Worm (Caenorhabditis elegans) whole organism, mixed stage, embryonic: ENCODE data around the gene T23F6.3.
A peak's percentile ranks its signal among the peaks of the same experiment; 100 is the strongest.
"Not testable (repeated sequence)": the region's sequence is repeated elsewhere in the genome, so short reads cannot be mapped to it uniquely, and the experiment has no call there.

Source experiments
- M03D4.4 ChIP-seq: sonication (generic microtip); optimal IDR thresholded peaks from 2 replicates; lab custom pipeline; 2017; ENCODE audit warnings: mild to moderate bottlenecking, missing genetic modification characterization, missing compliant biosample characterization
- blmp-1 ChIP-seq: fragments of 150-350 bp; optimal IDR thresholded peaks from 2 replicates; lab custom pipeline; 2014; ENCODE audit warnings: missing biosample characterization, missing genetic modification characterization
- ceh-43 ChIP-seq: fragments of 200-800 bp; sonication (Bioruptor generic); optimal IDR thresholded peaks from 2 replicates; lab custom pipeline; 2018; ENCODE audit warnings: mild to moderate bottlenecking, missing genetic modification characterization, moderate library complexity, missing compliant biosample characterization
- ceh-83 ChIP-seq: fragments of 200-800 bp; sonication (Bioruptor generic); optimal IDR thresholded peaks from 2 replicates; lab custom pipeline; 2018; ENCODE audit warnings: mild to moderate bottlenecking, missing genetic modification characterization, missing compliant biosample characterization
- cnd-1 ChIP-seq: fragments of 200-800 bp; sonication (Bioruptor generic); optimal IDR thresholded peaks from 2 replicates; lab custom pipeline; 2018; ENCODE audit warnings: mild to moderate bottlenecking, missing genetic modification characterization, missing compliant biosample characterization
- drap-1 ChIP-seq: fragments of 200-800 bp; sonication (Bioruptor generic); optimal IDR thresholded peaks from 3 replicates; lab custom pipeline; 2018; ENCODE audit warnings: mild to moderate bottlenecking, missing genetic modification characterization, missing compliant biosample characterization
- elt-1 ChIP-seq: sonication (generic microtip); optimal IDR thresholded peaks from 2 replicates; lab custom pipeline; 2017; ENCODE audit warnings: missing genetic modification characterization, mild to moderate bottlenecking, missing compliant biosample characterization, antibody characterized with exemption, moderate library complexity, borderline replicate concordance; ENCODE audit not compliant: insufficient read depth
- elt-3 ChIP-seq: fragments of 150-350 bp; optimal IDR thresholded peaks from 2 replicates; lab custom pipeline; 2014; ENCODE audit warnings: missing biosample characterization, missing genetic modification characterization
- flh-1 ChIP-seq: fragments of 200-800 bp; sonication (Bioruptor generic); optimal IDR thresholded peaks from 2 replicates; lab custom pipeline; 2018; ENCODE audit warnings: mild to moderate bottlenecking, missing genetic modification characterization, moderate library complexity, missing compliant biosample characterization
- hlh-1 ChIP-seq: fragments of 150-350 bp; optimal IDR thresholded peaks from 2 replicates; lab custom pipeline; 2014; ENCODE audit warnings: missing biosample characterization, missing genetic modification reagents, missing genetic modification characterization
- lin-13 ChIP-seq: fragments of 150-350 bp; optimal IDR thresholded peaks from 2 replicates; lab custom pipeline; 2014; ENCODE audit warnings: missing biosample characterization, missing genetic modification characterization
- lin-32 ChIP-seq: fragments of 200-800 bp; sonication (Bioruptor generic); optimal IDR thresholded peaks from 2 replicates; lab custom pipeline; 2018; ENCODE audit warnings: mild to moderate bottlenecking, missing genetic modification characterization, missing compliant biosample characterization
- lsy-2 ChIP-seq: fragments of 150-350 bp; optimal IDR thresholded peaks from 2 replicates; lab custom pipeline; 2014; ENCODE audit warnings: missing biosample characterization, missing genetic modification characterization
- mab-5 ChIP-seq: fragments of 150-350 bp; optimal IDR thresholded peaks from 2 replicates; lab custom pipeline; 2014; ENCODE audit warnings: missing biosample characterization, missing genetic modification characterization
- mls-2 ChIP-seq: sonication (generic microtip); optimal IDR thresholded peaks from 2 replicates; lab custom pipeline; 2016; ENCODE audit warnings: mild to moderate bottlenecking, missing genetic modification characterization, moderate library complexity, missing compliant biosample characterization
- nhr-12 ChIP-seq: fragments of 150-350 bp; optimal IDR thresholded peaks from 2 replicates; lab custom pipeline; 2014; ENCODE audit warnings: missing biosample characterization, missing genetic modification characterization
- nhr-2 ChIP-seq: fragments of 150-350 bp; optimal IDR thresholded peaks from 2 replicates; lab custom pipeline; 2014; ENCODE audit warnings: missing biosample characterization, missing genetic modification characterization
- nhr-237 ChIP-seq: fragments of 150-350 bp; optimal IDR thresholded peaks from 2 replicates; lab custom pipeline; 2014; ENCODE audit warnings: missing biosample characterization, missing genetic modification characterization
- nhr-76 ChIP-seq: sonication (generic microtip); optimal IDR thresholded peaks from 2 replicates; lab custom pipeline; 2017; ENCODE audit warnings: missing biosample characterization, missing genetic modification characterization
- snpc-4 ChIP-seq: fragments of 150-350 bp; optimal IDR thresholded peaks from 2 replicates; lab custom pipeline; 2014; ENCODE audit warnings: missing biosample characterization, missing genetic modification characterization
- unc-120 ChIP-seq: sonication (generic microtip); optimal IDR thresholded peaks from 2 replicates; lab custom pipeline; 2017; ENCODE audit warnings: missing genetic modification characterization, missing compliant biosample characterization; ENCODE audit not compliant: poor library complexity, severe bottlenecking
- unc-39 ChIP-seq: fragments of 150-350 bp; optimal IDR thresholded peaks from 2 replicates; lab custom pipeline; 2014; ENCODE audit warnings: missing biosample characterization, missing genetic modification characterization
- unc-62 ChIP-seq: fragments of 150-350 bp; optimal IDR thresholded peaks from 2 replicates; lab custom pipeline; 2014; ENCODE audit warnings: missing biosample characterization, missing genetic modification reagents, missing genetic modification characterization
- ztf-11 ChIP-seq: fragments of 150-350 bp; optimal IDR thresholded peaks from 2 replicates; lab custom pipeline; 2014; ENCODE audit warnings: missing biosample characterization, missing genetic modification characterization

The T23F6.3 gene

DNA sequence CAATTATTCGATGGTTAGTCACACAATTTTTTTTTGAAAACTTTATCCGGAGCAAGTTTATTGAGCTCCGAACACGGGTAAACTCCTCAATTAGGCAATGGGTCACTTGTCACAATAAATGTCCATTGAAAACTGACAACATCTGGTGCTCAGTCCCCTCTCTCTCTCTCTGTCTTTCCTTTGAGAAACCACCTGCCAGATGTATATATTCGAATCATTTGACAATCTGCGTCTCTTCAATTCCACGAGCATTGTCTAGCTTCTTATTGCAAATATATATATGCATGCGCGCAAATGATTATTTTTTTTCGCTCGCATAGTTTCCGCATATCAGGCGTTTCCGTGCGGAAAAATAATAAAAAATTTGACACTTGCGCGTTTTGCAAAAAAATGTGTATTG, 38.7 kb downstream of the T23F6.3 start (continued):
- no peak for TF ChIP-seq ceh-43 (GFP tag; lab: Kevin White, UChicago)
- no peak for TF ChIP-seq lin-13 (tag; lab: Kevin White, UChicago)

DNA sequence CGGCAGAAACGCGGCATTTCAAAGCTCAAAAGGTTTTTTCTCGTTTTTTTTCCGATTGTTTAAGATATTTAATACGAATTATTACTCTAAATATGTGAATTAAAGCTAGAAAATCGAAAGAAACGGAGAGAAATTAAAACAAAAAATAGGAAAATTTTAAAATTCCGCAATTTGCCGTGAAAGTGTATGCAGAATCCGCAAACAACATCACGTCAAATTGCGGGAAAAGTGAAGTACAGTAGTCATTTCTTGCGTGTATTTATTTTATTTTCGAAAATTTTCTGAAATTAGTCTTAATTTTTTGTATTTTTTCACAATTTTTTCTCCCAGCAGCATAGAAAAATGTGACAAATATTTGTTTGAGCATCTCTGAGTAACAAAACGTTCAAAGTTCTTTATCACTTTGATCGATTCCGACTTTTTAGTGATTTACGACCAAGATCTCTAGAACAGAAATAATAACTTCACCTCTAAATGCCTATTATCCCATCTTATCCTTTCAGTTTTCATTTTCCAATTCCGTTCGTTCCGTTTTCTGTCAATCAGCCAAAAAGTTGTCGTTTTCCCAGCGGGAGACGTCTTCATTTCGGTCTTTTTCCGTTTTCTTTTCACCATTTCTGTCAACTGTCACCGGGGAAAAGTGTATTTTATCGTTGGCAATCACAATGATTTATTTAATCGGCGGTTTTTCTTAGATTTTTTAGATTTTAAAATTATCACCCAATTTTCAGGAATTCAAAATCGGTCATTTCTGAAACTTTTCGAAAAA, 39.5 kb downstream of the T23F6.3 start:
- TF ChIP-seq blmp-1 (tag; lab: Kevin White, UChicago) = peak; percentile 5
- no peak for TF ChIP-seq lin-32 (GFP tag; lab: Kevin White, UChicago)
- TF ChIP-seq lsy-2 (tag; lab: Kevin White, UChicago) = no peak
- no peak for TF ChIP-seq unc-62 (GFP tag; lab: Kevin White, UChicago)
- no peak for TF ChIP-seq drap-1 (GFP tag; lab: Kevin White, UChicago)

ce11 chrIV:12684341-12684740, 40.2 kb downstream of the T23F6.3 start, which contains the start of gene prmt-9:
prmt-9 (minus strand) TSS chrIV:12684378.
- TF ChIP-seq unc-62 (GFP tag; lab: Kevin White, UChicago) (no peak), nhr-12 (tag; lab: Kevin White, UChicago) (no peak), lsy-2 (tag; lab: Kevin White, UChicago) (no peak), mls-2 (tag; lab: Kevin White, UChicago) (no peak), elt-3 (tag; lab: Kevin White, UChicago) (no peak), ceh-83 (no peak), nhr-237 (tag; lab: Kevin White, UChicago) (no peak), unc-39 (tag; lab: Kevin White, UChicago) (no peak), cnd-1 (tag; lab: Kevin White, UChicago) (no peak), ztf-11 (tag; lab: Kevin White, UChicago) (no peak), mab-5 (tag; lab: Kevin White, UChicago) (no peak), nhr-76 (tag; lab: Kevin White, UChicago) (no peak)
- TF ChIP-seq, all 35 proteins: peak for 0

- TF ChIP-seq nhr-76 (tag; lab: Kevin White, UChicago); nhr-237 (tag; lab: Kevin White, UChicago); flh-1 (GFP tag; lab: Kevin White, UChicago): not testable (repeated sequence)
These were observed 47.4 kb downstream of the T23F6.3 start, which contains the start of gene T23B5.6 for ce11 chrIV:12677137-12677536. T23B5.6 (minus strand) TSS chrIV:12677237.

DNA sequence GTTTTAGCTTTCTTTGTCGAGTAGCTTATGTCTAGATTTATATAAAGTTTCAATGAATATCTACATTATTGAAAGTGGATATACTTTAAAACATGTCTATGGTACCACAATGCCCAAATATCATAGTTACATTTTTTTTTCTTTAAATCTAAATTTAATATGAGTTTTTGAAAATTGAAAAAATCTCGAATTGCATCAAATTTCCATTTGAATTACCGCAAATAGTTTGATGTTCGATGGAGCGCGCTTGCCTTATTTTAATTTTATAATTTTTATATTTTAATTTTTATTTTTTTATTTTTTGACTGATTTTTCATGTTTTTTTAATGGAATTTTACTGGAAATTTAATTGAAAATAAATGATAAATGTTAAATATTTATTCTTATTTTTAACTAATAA, 49.9 kb downstream of the T23F6.3 start, which contains the start of gene T23B5.4:
Gene T23B5.4 (plus strand): TSS at position 301 of the 400 bp plus-strand sequence.
- TF ChIP-seq M03D4.4 (tag; lab: Kevin White, UChicago) (no peak), drap-1 (GFP tag; lab: Kevin White, UChicago) (no peak), hlh-1 (tag; lab: Kevin White, UChicago) (no peak), snpc-4 (tag; lab: Kevin White, UChicago) (no peak), nhr-2 (tag; lab: Kevin White, UChicago) (no peak), elt-3 (tag; lab: Kevin White, UChicago) (no peak), ceh-83 (no peak), elt-1 (tag; lab: Kevin White, UChicago) (no peak), unc-120 (tag; lab: Kevin White, UChicago) (no peak)
- TF ChIP-seq, all 35 proteins: peak for 0
